Worm (Caenorhabditis elegans) whole organism, L4 larva: ENCODE results near the gene msi-1.

Experiments
- F26F4.8 ChIP-seq: fragments of 200-800 bp; sonication (Bioruptor generic); conservative IDR thresholded peaks from 2 replicates; pipeline ENCODE4 v1.3.6; 2022; ENCODE audit warnings: missing genetic modification characterization, missing compliant biosample characterization
- F37D6.2 ChIP-seq: sonication (generic microtip); optimal IDR thresholded peaks from 2 replicates; lab custom pipeline; 2016; ENCODE audit warnings: mild to moderate bottlenecking, missing genetic modification characterization, missing compliant biosample characterization
- F49E8.2 ChIP-seq: sonication (generic microtip); optimal IDR thresholded peaks from 2 replicates; lab custom pipeline; 2016; ENCODE audit warnings: missing compliant biosample characterization, mild to moderate bottlenecking, missing genetic modification characterization, borderline replicate concordance
- R02D3.7 ChIP-seq: fragments of 150-350 bp; sonication (generic microtip); optimal IDR thresholded peaks from 3 replicates; lab custom pipeline; 2014; ENCODE audit warnings: missing biosample characterization, missing genetic modification characterization
- T20F7.1 ChIP-seq: fragments of 200-800 bp; sonication (Bioruptor generic); optimal IDR thresholded peaks from 2 replicates; lab custom pipeline; 2018; ENCODE audit warnings: mild to moderate bottlenecking, missing genetic modification characterization, missing compliant biosample characterization
- ZK337.2 ChIP-seq: fragments of 200-800 bp; sonication (Bioruptor generic); IDR thresholded peaks from 2 replicates; pipeline ENCODE4 v1.3.6; 2022; ENCODE audit warnings: missing genetic modification reagents, missing genetic modification characterization, missing compliant biosample characterization
- ZK546.5 ChIP-seq, 2 experiments: sonication (generic microtip); optimal IDR thresholded peaks; 2 replicates each; lab custom pipeline; 2017; ENCODE audit warnings: missing biosample characterization in 2 of 2, missing genetic modification characterization in 2 of 2
- aly-2 ChIP-seq: sonication (generic microtip); optimal IDR thresholded peaks from 2 replicates; lab custom pipeline; 2018; ENCODE audit warnings: missing biosample characterization, missing genetic modification characterization
- arid-1 ChIP-seq: fragments of 200-800 bp; sonication (Bioruptor generic); conservative IDR thresholded peaks from 2 replicates; pipeline ENCODE4 v1.3.6; 2022; ENCODE audit warnings: missing genetic modification reagents, missing genetic modification characterization, missing compliant biosample characterization
- ceh-20 ChIP-seq: fragments of 200-800 bp; sonication (Bioruptor generic); IDR thresholded peaks from 2 replicates; pipeline ENCODE4 v1.3.6; 2022; ENCODE audit warnings: missing genetic modification reagents, missing genetic modification characterization, missing compliant biosample characterization
- daf-16 ChIP-seq, 3 experiments: sonication (generic microtip); optimal IDR thresholded peaks; 2 replicates each; lab custom pipeline; 2016 to 2017; ENCODE audit warnings: missing genetic modification characterization in 3 of 3, missing genetic modification reagents in 3 of 3, mild to moderate bottlenecking in 2 of 3, missing compliant biosample characterization in 2 of 3, missing biosample characterization in 1 of 3, moderate library complexity in 1 of 3
- daf-8 ChIP-seq: fragments of 200-800 bp; sonication (Bioruptor generic); IDR thresholded peaks from 2 replicates; pipeline ENCODE4 v1.3.6; 2022; ENCODE audit warnings: missing genetic modification characterization, missing compliant biosample characterization
- dmd-9 ChIP-seq: fragments of 200-800 bp; sonication (Bioruptor generic); IDR thresholded peaks from 2 replicates; pipeline ENCODE4 v1.3.6; 2022; ENCODE audit warnings: missing genetic modification reagents, missing genetic modification characterization, missing compliant biosample characterization
- dpl-1 ChIP-seq: fragments of 150-350 bp; optimal IDR thresholded peaks from 2 replicates; lab custom pipeline; 2014; ENCODE audit warnings: missing biosample characterization, missing genetic modification reagents, missing genetic modification characterization
- hlh-11 ChIP-seq: fragments of 200-800 bp; sonication (Bioruptor generic); optimal IDR thresholded peaks from 2 replicates; lab custom pipeline; 2018; ENCODE audit warnings: mild to moderate bottlenecking, missing genetic modification characterization, missing compliant biosample characterization
- lim-7 ChIP-seq: fragments of 200-800 bp; sonication (Bioruptor generic); IDR thresholded peaks from 2 replicates; pipeline ENCODE4 v1.3.6; 2022; ENCODE audit warnings: missing genetic modification characterization, missing compliant biosample characterization
- lin-13 ChIP-seq: fragments of 150-350 bp; optimal IDR thresholded peaks from 2 replicates; lab custom pipeline; 2014; ENCODE audit warnings: missing biosample characterization, missing genetic modification reagents, missing genetic modification characterization
- lin-15B ChIP-seq: fragments of 150-350 bp; sonication (generic microtip); optimal IDR thresholded peaks from 3 replicates; lab custom pipeline; 2014; ENCODE audit warnings: missing biosample characterization, missing genetic modification characterization
- lin-29 ChIP-seq: fragments of 200-800 bp; sonication (Bioruptor generic); IDR thresholded peaks from 2 replicates; pipeline ENCODE4 v1.3.6; 2022; ENCODE audit warnings: missing genetic modification reagents, missing genetic modification characterization, missing compliant biosample characterization
- lin-39 ChIP-seq: fragments of 150-350 bp; optimal IDR thresholded peaks from 2 replicates; lab custom pipeline; 2014; ENCODE audit warnings: missing biosample characterization, missing genetic modification reagents, missing genetic modification characterization
- madf-5 ChIP-seq, 2 experiments: fragments of 200-800 bp; sonication (Bioruptor generic); IDR thresholded peaks; 2 replicates each; pipeline ENCODE4 v1.3.6; 2022; ENCODE audit warnings: missing compliant biosample characterization in 2 of 2, missing genetic modification characterization in 2 of 2
- madf-9 ChIP-seq: fragments of 200-800 bp; sonication (Bioruptor generic); conservative IDR thresholded peaks from 2 replicates; pipeline ENCODE4 v1.3.6; 2022; ENCODE audit warnings: missing genetic modification reagents, missing genetic modification characterization, missing compliant biosample characterization
- mdl-1 ChIP-seq, 2 experiments: fragments of 150-350 bp in 1 of 2; sonication (generic microtip) in 1 of 2; optimal IDR thresholded peaks; 2 replicates each; lab custom pipeline; 2014 to 2017; ENCODE audit warnings: missing biosample characterization in 2 of 2, missing genetic modification characterization in 2 of 2
- mep-1 ChIP-seq: fragments of 150-350 bp; sonication (generic microtip); optimal IDR thresholded peaks from 3 replicates; lab custom pipeline; 2014; ENCODE audit warnings: missing biosample characterization, missing genetic modification characterization
- nhr-102 ChIP-seq: sonication (generic microtip); optimal IDR thresholded peaks from 2 replicates; lab custom pipeline; 2016; ENCODE audit warnings: mild to moderate bottlenecking, missing genetic modification characterization, moderate library complexity, missing compliant biosample characterization
- nhr-111 ChIP-seq: fragments of 200-800 bp; sonication (Bioruptor generic); optimal IDR thresholded peaks from 2 replicates; lab custom pipeline; 2018; ENCODE audit warnings: mild to moderate bottlenecking, missing genetic modification characterization, missing compliant biosample characterization
- nhr-6 ChIP-seq: fragments of 150-350 bp; optimal IDR thresholded peaks from 2 replicates; lab custom pipeline; 2014; ENCODE audit warnings: missing biosample characterization, missing genetic modification characterization
- rbr-2 ChIP-seq: sonication (generic microtip); optimal IDR thresholded peaks from 2 replicates; lab custom pipeline; 2016; ENCODE audit warnings: missing genotype, missing genetic modification characterization, missing compliant biosample characterization
- set-16 ChIP-seq: fragments of 200-800 bp; sonication (Bioruptor generic); IDR thresholded peaks from 2 replicates; pipeline ENCODE4 v1.3.6; 2022; ENCODE audit warnings: missing genetic modification reagents, missing genetic modification characterization, missing compliant biosample characterization
- skn-1 ChIP-seq: fragments of 150-350 bp; optimal IDR thresholded peaks from 2 replicates; lab custom pipeline; 2014; ENCODE audit warnings: missing biosample characterization, missing genetic modification characterization
- tag-97 ChIP-seq: fragments of 200-800 bp; sonication (Bioruptor generic); IDR thresholded peaks from 2 replicates; pipeline ENCODE4 v1.3.6; 2022; ENCODE audit warnings: missing genetic modification characterization, missing compliant biosample characterization
- tra-1 ChIP-seq: fragments of 200-800 bp; sonication (Bioruptor generic); IDR thresholded peaks from 2 replicates; pipeline ENCODE4 v1.3.6; 2022; ENCODE audit warnings: missing genetic modification reagents, missing genetic modification characterization, missing compliant biosample characterization
- unc-62 ChIP-seq, 3 experiments: fragments of 150-350 bp in 1 of 3; sonication (generic microtip); optimal IDR thresholded peaks in 2 of 3; peaks in 1 of 3; 1 replicate in 1 of 3; 2 replicates in 2 of 3; lab custom pipeline; 2014 to 2017; ENCODE audit warnings: missing biosample characterization in 3 of 3, missing genetic modification characterization in 3 of 3, missing genetic modification reagents in 3 of 3, missing genotype in 1 of 3
- zip-11 ChIP-seq: fragments of 200-800 bp; sonication (Bioruptor generic); IDR thresholded peaks from 2 replicates; pipeline ENCODE4 v1.3.6; 2022; ENCODE audit warnings: missing genetic modification characterization, missing compliant biosample characterization
- zip-2 ChIP-seq: fragments of 150-350 bp; optimal IDR thresholded peaks from 2 replicates; lab custom pipeline; 2014; ENCODE audit warnings: missing biosample characterization, missing genetic modification characterization

The msi-1 gene

ce11 chrIII:4004064-4004580, 27.9 kb upstream of the msi-1 start, which contains the start of gene tif-1A (continued):
- TF ChIP-seq R02D3.7 (no peak), lin-29 (GFP tag; lab: Robert Waterston, UW) (no peak), madf-9 (GFP tag; lab: Robert Waterston, UW) (no peak), mdl-1 (tag; optimal IDR thresholded peaks at IDR 0.05; lab: Kevin White, UChicago) (peak in 1 of 2 experiments; percentile 57), nhr-111 (GFP tag; lab: Kevin White, UChicago) (no peak), lim-7 (GFP tag; lab: Robert Waterston, UW) (no peak), unc-62 (GFP tag; optimal IDR thresholded peaks at IDR 0.05 in 1 of 2; lab: Kevin White, UChicago) (no peak), unc-62 (tag; optimal IDR thresholded peaks at IDR 0.05; lab: Kevin White, UChicago) (no peak), daf-8 (no peak), arid-1 (peak; percentile 40; the same call in 1 of the 2 replicates), F37D6.2 (peak; percentile 54), dmd-9 (no peak), lin-13 (peak; percentile 51), madf-5 (GFP tag; IDR thresholded peaks at IDR 0.05; lab: Robert Waterston, UW) (no peak), set-16 (GFP tag; lab: Robert Waterston, UW) (no peak), zip-2 (tag; lab: Kevin White, UChicago) (peak; percentile 72), T20F7.1 (GFP tag; lab: Kevin White, UChicago) (peak; percentile 73), skn-1 (tag; lab: Kevin White, UChicago) (no peak), dpl-1 (GFP tag; lab: Kevin White, UChicago) (peak; percentile 85), zip-11 (GFP tag; lab: Robert Waterston, UW) (no peak), tag-97 (GFP tag; lab: Robert Waterston, UW) (no peak), rbr-2 (tag; lab: Kevin White, UChicago) (peak; percentile 82), hlh-11 (tag; lab: Kevin White, UChicago) (peak; percentile 92), F26F4.8 (GFP tag; lab: Robert Waterston, UW) (no peak), F49E8.2 (tag; lab: Kevin White, UChicago) (peak; percentile 15), aly-2 (no peak), tra-1 (peak; percentile 73), lin-15B (tag; lab: Kevin White, UChicago) (no peak)

DNA sequence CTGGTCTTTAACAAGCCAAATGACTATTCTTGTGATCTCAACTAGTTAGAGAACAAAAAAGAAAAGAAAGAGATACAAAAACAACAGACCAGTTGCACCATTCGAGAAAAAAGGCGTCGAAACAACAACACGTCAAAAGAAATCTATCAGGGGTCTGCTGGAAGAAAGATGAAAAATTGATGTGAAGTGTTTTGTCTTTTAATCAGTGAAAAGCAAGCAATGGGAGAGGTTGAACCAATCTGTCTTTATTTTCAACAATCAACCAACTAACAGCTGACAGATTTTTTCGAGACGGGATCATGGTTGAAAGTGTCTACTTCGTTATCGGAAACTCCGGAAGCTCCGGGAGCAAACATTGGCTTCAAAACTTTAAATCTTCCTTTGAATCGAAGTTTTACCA, 18.3 kb upstream of the msi-1 start:
- TF ChIP-seq ZK337.2 (GFP tag; lab: Robert Waterston, UW) (no peak), ZK546.5 (tag; optimal IDR thresholded peaks at IDR 0.05; lab: Kevin White, UChicago) (no peak), nhr-102 (no peak), daf-16 (GFP tag; optimal IDR thresholded peaks at IDR 0.05; lab: Kevin White, UChicago) (peak in 1 of 2 experiments; percentile 72), daf-16 (tag; optimal IDR thresholded peaks at IDR 0.05; lab: Kevin White, UChicago) (no peak), mep-1 (tag; lab: Kevin White, UChicago) (no peak), lin-39 (tag; lab: Kevin White, UChicago) (no peak), F37D6.2 (no peak), nhr-6 (tag; lab: Kevin White, UChicago) (no peak)

ce11 chrIII:3992089-3992488, 15.9 kb upstream of the msi-1 start, which contains the start of gene glb-11:
Gene glb-11, minus strand, starts transcription at chrIII:3992189.
- TF ChIP-seq ceh-20 (GFP tag; lab: Robert Waterston, UW) (no peak), daf-16 (GFP tag; optimal IDR thresholded peaks at IDR 0.05; lab: Kevin White, UChicago) (peak in 1 of 2 experiments; percentile 54), daf-16 (tag; optimal IDR thresholded peaks at IDR 0.05; lab: Kevin White, UChicago) (no peak), unc-62 (GFP tag; optimal IDR thresholded peaks at IDR 0.05 in 1 of 2; lab: Kevin White, UChicago) (peak in 1 of 2 experiments; percentile 19), unc-62 (tag; optimal IDR thresholded peaks at IDR 0.05; lab: Kevin White, UChicago) (no peak)
